Worm (Caenorhabditis elegans): Measurements from ENCODE around the gene npl-4.2.
A peak's percentile ranks its signal among the peaks of the same experiment; 100 is the strongest.

The npl-4.2 gene

DNA sequence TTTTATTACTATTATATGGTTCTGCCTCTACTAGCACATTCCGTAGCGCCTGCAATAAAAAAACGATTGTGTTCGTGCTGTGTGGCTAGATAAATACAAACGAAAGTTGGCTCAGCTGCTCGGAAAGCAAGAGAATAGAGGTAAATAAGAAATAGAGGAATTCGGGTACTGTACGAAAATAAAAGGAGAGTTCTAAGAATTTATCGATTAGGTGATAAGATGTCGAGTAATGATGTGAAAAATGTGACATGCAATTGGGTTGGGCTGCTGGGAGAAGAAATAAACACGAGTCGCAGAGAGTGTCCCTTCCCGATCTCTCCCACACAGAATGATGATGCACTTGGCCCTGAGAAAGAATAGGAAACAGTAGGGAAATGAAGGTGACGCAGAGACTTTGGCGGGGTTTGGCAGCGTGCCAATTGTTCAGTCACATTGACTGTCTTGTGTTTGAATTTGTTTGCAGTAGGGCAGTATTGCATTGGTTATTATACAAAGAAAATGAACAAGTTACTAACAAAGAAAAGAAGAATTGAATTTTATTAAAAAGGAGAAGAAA is 29.2 kb upstream of the npl-4.2 start, which contains the start of gene cdc-14 (continued):
- TF ChIP-seq efl-1 (GFP tag; optimal IDR thresholded peaks at IDR 0.05): no peak
- TF ChIP-seq F10E7.11 (tag; optimal IDR thresholded peaks at IDR 0.05): no peak
- TF ChIP-seq lin-54 (GFP tag; optimal IDR thresholded peaks at IDR 0.05): peak; percentile 36
- no peak for TF ChIP-seq T07F8.4 (tag; optimal IDR thresholded peaks at IDR 0.05)
- TF ChIP-seq ceh-58 (GFP tag; IDR thresholded peaks at IDR 0.05): no peak
- TF ChIP-seq madf-3 (GFP tag; IDR thresholded peaks at IDR 0.05): no peak
- TF ChIP-seq hmg-20 (GFP tag; IDR thresholded peaks at IDR 0.05): no peak
- TF ChIP-seq nfya-1 (tag; optimal IDR thresholded peaks at IDR 0.05; ENCODE audit: borderline replicate concordance, insufficient read depth): no peak
- TF ChIP-seq lin-40 (tag; optimal IDR thresholded peaks at IDR 0.05): peak; percentile 24
- no peak for TF ChIP-seq ccch-3 (GFP tag; optimal IDR thresholded peaks at IDR 0.05)
- TF ChIP-seq zim-3 (tag; optimal IDR thresholded peaks at IDR 0.05): no peak
- no peak for TF ChIP-seq snpc-1.1 (tag; optimal IDR thresholded peaks at IDR 0.05; ENCODE audit: insufficient read depth)
- peak; percentile 61 for TF ChIP-seq nhr-80 (tag; optimal IDR thresholded peaks at IDR 0.05)
- TF ChIP-seq mcd-1 (GFP tag; IDR thresholded peaks at IDR 0.05): peak; percentile 74
- peak; percentile 32 for TF ChIP-seq ZK185.1 (tag; optimal IDR thresholded peaks at IDR 0.05; ENCODE audit: poor library complexity, severe bottlenecking)
- no peak for TF ChIP-seq egl-18 (GFP tag; IDR thresholded peaks at IDR 0.05)
- peak; percentile 67; the same call in 1 of the 2 replicates for TF ChIP-seq zfh-2 (GFP tag; conservative IDR thresholded peaks at IDR 0.05)
- TF ChIP-seq F37B4.10 (GFP tag; IDR thresholded peaks at IDR 0.05): no peak
- peak; percentile 46 for TF ChIP-seq ceh-27 (GFP tag; optimal IDR thresholded peaks at IDR 0.05)
- TF ChIP-seq ceh-91 (GFP tag; IDR thresholded peaks at IDR 0.05): no peak
- peak; percentile 57 for TF ChIP-seq somi-1 (GFP tag; optimal IDR thresholded peaks at IDR 0.05)
- TF ChIP-seq B0035.1 (tag; optimal IDR thresholded peaks at IDR 0.05): no peak
- TF ChIP-seq lir-1 (GFP tag; conservative IDR thresholded peaks at IDR 0.05): no peak
- no peak for TF ChIP-seq mes-4 (tag; optimal IDR thresholded peaks at IDR 0.05)
- TF ChIP-seq athp-1 (tag; optimal IDR thresholded peaks at IDR 0.05): no peak
- no peak for TF ChIP-seq ceh-79 (tag; optimal IDR thresholded peaks at IDR 0.05)
- no peak for TF ChIP-seq lin-35 (GFP tag; optimal IDR thresholded peaks at IDR 0.05)
- TF ChIP-seq aptf-3 (GFP tag; IDR thresholded peaks at IDR 0.05): no peak
- TF ChIP-seq lag-1 (GFP tag; IDR thresholded peaks at IDR 0.05): no peak
- no peak for TF ChIP-seq pbrm-1 (GFP tag; IDR thresholded peaks at IDR 0.05)
- no peak for TF ChIP-seq snpc-4 (GFP tag; optimal IDR thresholded peaks at IDR 0.05)
- TF ChIP-seq snpc-4 (tag; optimal IDR thresholded peaks at IDR 0.05): peak in 3 of 4 experiments; percentile 38 to 67 (median 67)
- no peak for TF ChIP-seq ekl-4 (GFP tag; IDR thresholded peaks at IDR 0.05)
- no peak for TF ChIP-seq hsf-1 (GFP tag; IDR thresholded peaks at IDR 0.05)
- TF ChIP-seq Y56A3A.18 (GFP tag; IDR thresholded peaks at IDR 0.05): no peak
- no peak for TF ChIP-seq cebp-2 (GFP tag; IDR thresholded peaks at IDR 0.05)
- no peak for TF ChIP-seq F33H1.4 (GFP tag; IDR thresholded peaks at IDR 0.05)
- no peak for TF ChIP-seq madf-10 (tag; optimal IDR thresholded peaks at IDR 0.05)
- no peak for TF ChIP-seq ztf-3 (GFP tag; optimal IDR thresholded peaks at IDR 0.05)
- no peak for TF ChIP-seq cebp-1 (GFP tag; IDR thresholded peaks at IDR 0.05)
- peak; percentile 76 for TF ChIP-seq cebp-1 (tag; optimal IDR thresholded peaks at IDR 0.05)
- TF ChIP-seq Y53F4B.3 (GFP tag; IDR thresholded peaks at IDR 0.05): no peak
- TF ChIP-seq attf-6 (GFP tag; IDR thresholded peaks at IDR 0.05): no peak
- no peak for TF ChIP-seq C06A6.2 (GFP tag; conservative IDR thresholded peaks at IDR 0.05)
- TF ChIP-seq ztf-26 (tag; optimal IDR thresholded peaks at IDR 0.05): peak; percentile 29
- TF ChIP-seq egrh-3 (GFP tag; IDR thresholded peaks at IDR 0.05): no peak
- no peak for TF ChIP-seq Y53G8AR.9 (GFP tag; conservative IDR thresholded peaks at IDR 0.05)
- no peak for TF ChIP-seq let-607 (tag; optimal IDR thresholded peaks at IDR 0.05)
- no peak for TF ChIP-seq tbp1 (GFP tag; optimal IDR thresholded peaks at IDR 0.05)

Measured in whole organism, young adult.